Worm (Caenorhabditis elegans) whole organism, young adult: ENCODE results near the gene bmk-1.

Experiments
- B0336.3 ChIP-seq: fragments of 200-800 bp; sonication (Bioruptor generic); IDR thresholded peaks from 2 replicates; pipeline ENCODE4 v1.3.6; 2022; ENCODE audit warnings: missing genetic modification characterization, missing compliant biosample characterization
- D2030.7 ChIP-seq: fragments of 200-800 bp; sonication (Bioruptor generic); IDR thresholded peaks from 2 replicates; pipeline ENCODE4 v1.3.6; 2022; ENCODE audit warnings: missing genetic modification reagents, missing genetic modification characterization, missing compliant biosample characterization
- F10E7.11 ChIP-seq: sonication (generic microtip); optimal IDR thresholded peaks from 2 replicates; lab custom pipeline; 2017; ENCODE audit warnings: mild to moderate bottlenecking, missing genetic modification characterization, moderate library complexity, missing compliant biosample characterization
- F23B12.7 ChIP-seq: sonication (generic microtip); optimal IDR thresholded peaks from 2 replicates; lab custom pipeline; 2017; ENCODE audit warnings: missing genetic modification characterization, mild to moderate bottlenecking, missing compliant biosample characterization, antibody characterized with exemption, moderate library complexity; ENCODE audit not compliant: insufficient read depth
- F33H1.4 ChIP-seq: fragments of 200-800 bp; sonication (Bioruptor generic); IDR thresholded peaks from 2 replicates; pipeline ENCODE4 v1.3.6; 2022; ENCODE audit warnings: missing genetic modification reagents, missing genetic modification characterization, missing compliant biosample characterization
- F49E8.2 ChIP-seq: sonication (generic microtip); optimal IDR thresholded peaks from 3 replicates; lab custom pipeline; 2017; ENCODE audit warnings: missing genetic modification characterization, mild to moderate bottlenecking, missing compliant biosample characterization, antibody characterized with exemption, moderate library complexity; ENCODE audit not compliant: insufficient read depth
- Y79H2A.3 ChIP-seq: fragments of 200-800 bp; sonication (Bioruptor generic); conservative IDR thresholded peaks from 2 replicates; pipeline ENCODE4 v1.3.6; 2022; ENCODE audit warnings: missing genetic modification reagents, missing genetic modification characterization, missing compliant biosample characterization
- attf-6 ChIP-seq: fragments of 200-800 bp; sonication (Bioruptor generic); IDR thresholded peaks from 2 replicates; pipeline ENCODE4 v1.3.6; 2022; ENCODE audit warnings: missing genetic modification reagents, missing genetic modification characterization, missing compliant biosample characterization
- bed-2 ChIP-seq: fragments of 200-800 bp; sonication (Bioruptor generic); IDR thresholded peaks from 2 replicates; pipeline ENCODE4 v1.3.6; 2022; ENCODE audit warnings: missing genetic modification reagents, missing genetic modification characterization, missing compliant biosample characterization
- ccch-3 ChIP-seq: fragments of 200-800 bp; sonication (Bioruptor generic); optimal IDR thresholded peaks from 2 replicates; lab custom pipeline; 2018; ENCODE audit warnings: mild to moderate bottlenecking, missing genetic modification characterization, missing compliant biosample characterization
- ceh-100 ChIP-seq: fragments of 200-800 bp; sonication (Bioruptor generic); IDR thresholded peaks from 2 replicates; pipeline ENCODE4 v1.3.6; 2022; ENCODE audit warnings: missing genetic modification reagents, missing genetic modification characterization, missing compliant biosample characterization
- ceh-27 ChIP-seq: fragments of 200-800 bp; sonication (Bioruptor generic); optimal IDR thresholded peaks from 2 replicates; lab custom pipeline; 2018; ENCODE audit warnings: mild to moderate bottlenecking, missing genetic modification characterization, moderate library complexity, missing compliant biosample characterization
- ceh-91 ChIP-seq: fragments of 200-800 bp; sonication (Bioruptor generic); IDR thresholded peaks from 2 replicates; pipeline ENCODE4 v1.3.6; 2022; ENCODE audit warnings: missing genetic modification reagents, missing genetic modification characterization, missing compliant biosample characterization
- dox-1 ChIP-seq: fragments of 200-800 bp; sonication (Bioruptor generic); IDR thresholded peaks from 2 replicates; pipeline ENCODE4 v1.3.6; 2022; ENCODE audit warnings: missing genetic modification reagents, missing genetic modification characterization, missing compliant biosample characterization
- dpl-1 ChIP-seq: fragments of 150-350 bp; optimal IDR thresholded peaks from 2 replicates; lab custom pipeline; 2014; ENCODE audit warnings: missing biosample characterization, missing genetic modification reagents, missing genetic modification characterization
- efl-1 ChIP-seq: fragments of 150-350 bp; optimal IDR thresholded peaks from 2 replicates; lab custom pipeline; 2014; ENCODE audit warnings: missing biosample characterization, missing genetic modification reagents, missing genetic modification characterization
- egl-44 ChIP-seq: fragments of 200-800 bp; sonication (Bioruptor generic); IDR thresholded peaks from 2 replicates; pipeline ENCODE4 v1.3.6; 2022; ENCODE audit warnings: missing genetic modification reagents, missing genetic modification characterization, missing compliant biosample characterization
- ekl-4 ChIP-seq: fragments of 200-800 bp; sonication (Bioruptor generic); IDR thresholded peaks from 2 replicates; pipeline ENCODE4 v1.3.6; 2022; ENCODE audit warnings: missing genetic modification reagents, missing genetic modification characterization, missing compliant biosample characterization
- him-1 ChIP-seq: sonication (generic microtip); optimal IDR thresholded peaks from 2 replicates; lab custom pipeline; 2016; ENCODE audit warnings: missing genotype, missing genetic modification reagents, missing genetic modification characterization, missing compliant biosample characterization
- hmg-1.2 ChIP-seq: fragments of 200-800 bp; sonication (Bioruptor generic); IDR thresholded peaks from 2 replicates; pipeline ENCODE4 v1.3.6; 2022; ENCODE audit warnings: missing genetic modification reagents, missing genetic modification characterization, missing compliant biosample characterization
- hsf-1 ChIP-seq: fragments of 200-800 bp; sonication (Bioruptor generic); IDR thresholded peaks from 2 replicates; pipeline ENCODE4 v1.3.6; 2022; ENCODE audit warnings: missing genetic modification reagents, missing genetic modification characterization, missing compliant biosample characterization
- lin-26 ChIP-seq: fragments of 200-800 bp; sonication (Bioruptor generic); IDR thresholded peaks from 2 replicates; pipeline ENCODE4 v1.3.6; 2022; ENCODE audit warnings: missing genetic modification reagents, missing genetic modification characterization, missing compliant biosample characterization
- lin-54 ChIP-seq: fragments of 200-800 bp; sonication (Bioruptor generic); optimal IDR thresholded peaks from 2 replicates; lab custom pipeline; 2018; ENCODE audit warnings: mild to moderate bottlenecking, missing genetic modification characterization, missing compliant biosample characterization
- lsl-1 ChIP-seq: fragments of 200-800 bp; sonication (Bioruptor generic); optimal IDR thresholded peaks from 2 replicates; lab custom pipeline; 2018; ENCODE audit warnings: mild to moderate bottlenecking, missing genetic modification characterization, moderate library complexity, missing compliant biosample characterization
- madf-6 ChIP-seq: fragments of 200-800 bp; sonication (Bioruptor generic); IDR thresholded peaks from 2 replicates; pipeline ENCODE4 v1.3.6; 2022; ENCODE audit warnings: missing genetic modification reagents, missing genetic modification characterization, missing compliant biosample characterization
- mxl-1 ChIP-seq: sonication (generic microtip); optimal IDR thresholded peaks from 2 replicates; lab custom pipeline; 2016; ENCODE audit warnings: missing genetic modification characterization, missing compliant biosample characterization
- nfyb-1 ChIP-seq: fragments of 200-800 bp; sonication (Bioruptor generic); IDR thresholded peaks from 2 replicates; pipeline ENCODE4 v1.3.6; 2022; ENCODE audit warnings: missing genetic modification reagents, missing genetic modification characterization, missing compliant biosample characterization
- nhr-120 ChIP-seq: fragments of 200-800 bp; sonication (Bioruptor generic); IDR thresholded peaks from 2 replicates; pipeline ENCODE4 v1.3.6; 2022; ENCODE audit warnings: missing genetic modification characterization, missing compliant biosample characterization
- pbrm-1 ChIP-seq: fragments of 200-800 bp; sonication (Bioruptor generic); IDR thresholded peaks from 2 replicates; pipeline ENCODE4 v1.3.6; 2022; ENCODE audit warnings: missing genetic modification reagents, missing genetic modification characterization, missing compliant biosample characterization
- rcor-1 ChIP-seq: fragments of 200-800 bp; sonication (Bioruptor generic); IDR thresholded peaks from 2 replicates; pipeline ENCODE4 v1.3.6; 2022; ENCODE audit warnings: missing genetic modification reagents, missing genetic modification characterization, missing compliant biosample characterization
- repo-1 ChIP-seq: sonication (generic microtip); optimal IDR thresholded peaks from 2 replicates; lab custom pipeline; 2017; ENCODE audit warnings: mild to moderate bottlenecking, missing genetic modification characterization, missing compliant biosample characterization
- sea-2 ChIP-seq: fragments of 200-800 bp; sonication (Bioruptor generic); IDR thresholded peaks from 2 replicates; pipeline ENCODE4 v1.3.6; 2022; ENCODE audit warnings: missing genetic modification characterization, missing compliant biosample characterization
- snpc-1.1 ChIP-seq: sonication (generic microtip); optimal IDR thresholded peaks from 2 replicates; lab custom pipeline; 2017; ENCODE audit warnings: missing genetic modification characterization, mild to moderate bottlenecking, missing compliant biosample characterization, antibody characterized with exemption, moderate library complexity, missing genotype, missing genetic modification reagents; ENCODE audit not compliant: insufficient read depth
- snpc-3.4 ChIP-seq: sonication (generic microtip); optimal IDR thresholded peaks from 2 replicates; lab custom pipeline; 2017; ENCODE audit warnings: missing genetic modification characterization, mild to moderate bottlenecking, missing compliant biosample characterization, antibody characterized with exemption, moderate library complexity, missing genotype, missing genetic modification reagents
- snpc-4 ChIP-seq, 5 experiments: fragments of 150-350 bp in 1 of 5; sonication (generic microtip) in 4 of 5; optimal IDR thresholded peaks; 2 replicates each; lab custom pipeline; 2014 to 2018; ENCODE audit warnings: missing genetic modification characterization in 5 of 5, missing biosample characterization in 3 of 5, antibody characterized with exemption in 2 of 5, mild to moderate bottlenecking in 2 of 5, missing compliant biosample characterization in 2 of 5, missing genotype in 2 of 5, moderate library complexity in 2 of 5, missing genetic modification reagents in 1 of 5
- tbp1 ChIP-seq: fragments of 200-800 bp; sonication (Bioruptor generic); optimal IDR thresholded peaks from 2 replicates; lab custom pipeline; 2018; ENCODE audit warnings: mild to moderate bottlenecking, missing genetic modification characterization, missing compliant biosample characterization
- tlf-1 ChIP-seq: fragments of 200-800 bp; sonication (Bioruptor generic); optimal IDR thresholded peaks from 2 replicates; lab custom pipeline; 2018; ENCODE audit warnings: mild to moderate bottlenecking, missing genetic modification characterization, missing compliant biosample characterization
- xnd-1 ChIP-seq: sonication (generic microtip); optimal IDR thresholded peaks from 2 replicates; lab custom pipeline; 2016; ENCODE audit warnings: missing genotype, missing genetic modification reagents, missing genetic modification characterization, missing compliant biosample characterization
- zfh-2 ChIP-seq: fragments of 200-800 bp; sonication (Bioruptor generic); conservative IDR thresholded peaks from 2 replicates; pipeline ENCODE4 v1.3.6; 2022; ENCODE audit warnings: missing genetic modification reagents, missing genetic modification characterization, missing compliant biosample characterization
- ztf-18 ChIP-seq: sonication (generic microtip); optimal IDR thresholded peaks from 2 replicates; lab custom pipeline; 2016; ENCODE audit warnings: missing genotype, mild to moderate bottlenecking, missing genetic modification characterization, missing compliant biosample characterization
- ztf-22 ChIP-seq: fragments of 200-800 bp; sonication (Bioruptor generic); optimal IDR thresholded peaks from 2 replicates; lab custom pipeline; 2018; ENCODE audit warnings: mild to moderate bottlenecking, missing genetic modification characterization, moderate library complexity, missing compliant biosample characterization

bmk-1 gene

DNA sequence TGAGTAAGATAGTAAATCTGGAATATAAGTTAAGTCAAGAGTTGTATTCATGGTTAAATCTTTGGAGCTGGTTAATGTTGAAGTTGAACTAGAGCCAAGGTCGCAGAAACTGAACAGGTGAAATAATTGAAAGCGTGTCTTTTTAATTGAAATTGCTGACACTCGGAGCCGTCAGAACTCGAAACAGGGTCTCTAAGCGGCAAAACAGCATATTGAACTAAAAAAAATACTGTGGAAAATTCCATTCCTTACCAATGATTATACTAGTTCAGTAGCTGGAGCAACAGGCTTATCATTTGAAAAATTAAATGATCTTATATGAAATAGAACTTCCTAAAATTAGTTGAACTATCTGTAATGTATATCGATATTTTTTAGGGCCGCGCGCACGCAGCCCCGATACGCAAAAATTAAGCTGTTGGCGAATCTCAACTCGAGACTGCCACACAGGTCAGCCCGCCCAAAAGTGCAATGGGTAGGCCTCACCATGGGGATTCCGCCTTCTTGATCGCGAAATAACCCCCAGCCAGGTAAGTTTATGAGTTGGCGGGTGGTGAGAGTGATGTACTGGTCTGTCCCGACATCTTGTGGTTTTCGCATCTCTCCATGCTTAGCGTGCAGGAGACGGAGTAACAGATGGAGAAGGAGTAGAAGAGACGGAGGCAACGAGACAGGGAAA is 11.6 kb upstream of the bmk-1 start, which contains the start of gene srz-97 (continued):
- TF ChIP-seq him-1 (tag; lab: Kevin White, UChicago) (peak; percentile 79), F10E7.11 (tag; lab: Kevin White, UChicago) (no peak), nhr-120 (GFP tag; lab: Robert Waterston, UW) (no peak), dpl-1 (no peak), ccch-3 (no peak), zfh-2 (GFP tag; lab: Robert Waterston, UW) (no peak; the same call in 1 of the 2 replicates), lin-26 (GFP tag; lab: Robert Waterston, UW) (peak; percentile 68; the same call in 1 of the 2 replicates)

ce11 chrV:14464368-14464767 is 7.6 kb upstream of the bmk-1 start, which contains the start of gene F08H9.4:
Gene F08H9.4, minus strand, starts transcription at chrV:14464428.
- no peak for TF ChIP-seq ztf-22 (GFP tag; lab: Kevin White, UChicago)
- TF ChIP-seq xnd-1 (tag; lab: Kevin White, UChicago), result no peak
- TF ChIP-seq mxl-1 (tag; lab: Kevin White, UChicago), result no peak
- TF ChIP-seq sea-2 (GFP tag; lab: Robert Waterston, UW), result no peak

DNA sequence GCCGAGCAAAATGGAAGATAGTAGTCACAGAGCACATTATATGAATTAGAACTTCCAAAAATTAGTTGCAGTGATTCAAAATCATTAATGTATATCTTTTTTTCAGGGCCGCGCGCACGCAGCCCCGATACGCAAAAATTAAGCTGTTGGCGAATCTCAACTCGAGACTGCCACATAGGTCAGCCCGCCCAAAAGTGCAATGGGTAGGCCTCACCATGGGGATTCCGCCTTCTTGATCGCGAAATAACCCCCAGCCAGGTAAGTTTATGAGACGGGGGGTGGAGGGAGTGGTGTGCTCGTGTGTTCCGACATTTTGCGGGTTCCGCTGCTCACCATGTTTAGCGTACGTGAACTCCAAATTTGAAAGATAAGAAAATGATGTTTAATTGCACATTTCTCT is 6.3 kb upstream of the bmk-1 start, which contains the start of gene F08H9.3:
Gene F08H9.3 (minus strand): TSS at position 252 of the 400 bp plus-strand sequence.
- 0 out of 2 replicates have a peak, but pooled peaks have one; percentile 48 for TF ChIP-seq bed-2 (GFP tag; lab: Robert Waterston, UW)
- peak; percentile 84 for TF ChIP-seq dox-1 (GFP tag; lab: Robert Waterston, UW)
- TF ChIP-seq F49E8.2 (tag; lab: Kevin White, UChicago), result peak; percentile 38
- peak; percentile 57; the same call in 1 of the 2 replicates for TF ChIP-seq hsf-1 (GFP tag; lab: Robert Waterston, UW)
- TF ChIP-seq attf-6 (GFP tag; lab: Robert Waterston, UW), result peak; percentile 88
- TF ChIP-seq F23B12.7 (tag; lab: Kevin White, UChicago), result peak; percentile 68
- TF ChIP-seq ceh-100, result peak; percentile 63
- TF ChIP-seq Y79H2A.3 (GFP tag; lab: Robert Waterston, UW), result peak; percentile 82
- peak; percentile 69; the same call in 1 of the 2 replicates for TF ChIP-seq lin-26 (GFP tag; lab: Robert Waterston, UW)
- peak; percentile 10 for TF ChIP-seq efl-1 (GFP tag; lab: Kevin White, UChicago)
- TF ChIP-seq egl-44, result 0 out of 2 replicates have a peak, but pooled peaks have one; percentile 63
- 0 out of 2 replicates have a peak, but pooled peaks have one; percentile 18 for TF ChIP-seq ceh-91
- peak; percentile 3 for TF ChIP-seq ceh-27
- TF ChIP-seq lin-54 (GFP tag; lab: Kevin White, UChicago), result peak; percentile 27
- peak; percentile 18 for TF ChIP-seq repo-1 (tag; lab: Kevin White, UChicago)
- TF ChIP-seq snpc-3.4, result peak; percentile 85
- TF ChIP-seq rcor-1 (GFP tag; lab: Robert Waterston, UW), result peak; percentile 55; the same call in 1 of the 2 replicates
- TF ChIP-seq zfh-2 (GFP tag; lab: Robert Waterston, UW), result peak; percentile 51; the same call in 1 of the 2 replicates
- peak; percentile 95 for TF ChIP-seq hmg-1.2 (GFP tag; lab: Robert Waterston, UW)
- TF ChIP-seq madf-6 (GFP tag; lab: Robert Waterston, UW), result peak; percentile 77
- TF ChIP-seq him-1 (tag; lab: Kevin White, UChicago), result peak; percentile 90
- TF ChIP-seq D2030.7 (GFP tag; lab: Robert Waterston, UW), result peak; percentile 82
- TF ChIP-seq ztf-18 (tag; lab: Kevin White, UChicago), result peak; percentile 2
- peak; percentile 75 for TF ChIP-seq pbrm-1 (GFP tag; lab: Robert Waterston, UW)
- TF ChIP-seq nfyb-1 (GFP tag; lab: Robert Waterston, UW), result 0 out of 2 replicates have a peak, but pooled peaks have one; percentile 58
- TF ChIP-seq tbp1 (GFP tag; lab: Kevin White, UChicago), result peak; percentile 69
- peak; percentile 6 for TF ChIP-seq tlf-1 (GFP tag; lab: Kevin White, UChicago)
- peak; percentile 85 for TF ChIP-seq snpc-4 (GFP tag; optimal IDR thresholded peaks at IDR 0.05; lab: Kevin White, UChicago)
- TF ChIP-seq snpc-4 (tag; optimal IDR thresholded peaks at IDR 0.05; lab: Kevin White, UChicago), result peak; percentile 90 to 98 (median 94)
- TF ChIP-seq F33H1.4, result peak; percentile 51
- TF ChIP-seq B0336.3 (GFP tag; lab: Robert Waterston, UW), result peak; percentile 52; the same call in 1 of the 2 replicates
- TF ChIP-seq snpc-1.1 (tag; lab: Kevin White, UChicago), result peak; percentile 93
- peak; percentile 22 for TF ChIP-seq xnd-1 (tag; lab: Kevin White, UChicago)
- peak; percentile 55 for TF ChIP-seq lsl-1 (GFP tag; lab: Kevin White, UChicago)
- TF ChIP-seq ekl-4 (GFP tag; lab: Robert Waterston, UW), result peak; percentile 75; the same call in 1 of the 2 replicates
